Worm (Caenorhabditis elegans): ENCODE data around the gene sor-3.

- TF ChIP-seq sem-4 (tag; optimal IDR thresholded peaks at IDR 0.05) (no peak), elt-3 (tag; optimal IDR thresholded peaks at IDR 0.05) (no peak), nhr-77 (tag; optimal IDR thresholded peaks at IDR 0.05) (no peak), mab-5 (tag; optimal IDR thresholded peaks at IDR 0.05) (no peak), aly-2 (tag; optimal IDR thresholded peaks at IDR 0.05) (no peak), unc-55 (GFP tag; optimal IDR thresholded peaks at IDR 0.05) (peak; percentile 58), nhr-6 (tag; optimal IDR thresholded peaks at IDR 0.05) (no peak), alr-1 (tag; optimal IDR thresholded peaks at IDR 0.05) (no peak), lin-13 (GFP tag; optimal IDR thresholded peaks at IDR 0.05) (no peak), snpc-4 (tag; optimal IDR thresholded peaks at IDR 0.05) (no peak)
Observed at ce11 chrX:388728-389127, 35.3 kb downstream of the sor-3 start, which contains the start of gene ceh-93.
